Fruit fly (Drosophila melanogaster) whole organism, adult: ENCODE results near the gene CG45076.

ENCODE experiments used
- CG11617 ChIP-seq: fragments of 200-800 bp; sonication (Bioruptor generic); optimal IDR thresholded peaks from 2 replicates; lab custom pipeline; 2017; ENCODE audit warnings: mild to moderate bottlenecking, missing biosample characterization, missing genetic modification reagents, missing genetic modification characterization
- CG12768 ChIP-seq: fragments of 200-800 bp; sonication (Bioruptor generic); optimal IDR thresholded peaks from 2 replicates; lab custom pipeline; 2017; ENCODE audit warnings: missing biosample characterization, missing genetic modification characterization, mild to moderate bottlenecking, moderate library complexity, missing genetic modification reagents
- CG14711 ChIP-seq: fragments of 200-800 bp; sonication (Bioruptor generic); optimal IDR thresholded peaks from 2 replicates; lab custom pipeline; 2018; ENCODE audit warnings: missing biosample characterization, mild to moderate bottlenecking, missing genetic modification characterization, moderate library complexity
- CG1620 ChIP-seq: fragments of 200-800 bp; sonication (Bioruptor generic); optimal IDR thresholded peaks from 2 replicates; lab custom pipeline; 2016; ENCODE audit warnings: missing biosample characterization, missing genetic modification characterization
- CG33017 ChIP-seq: fragments of 200-800 bp; sonication (Bioruptor generic); optimal IDR thresholded peaks from 2 replicates; lab custom pipeline; 2018; ENCODE audit warnings: missing biosample characterization, mild to moderate bottlenecking, missing genetic modification characterization, moderate library complexity
- CG5204 ChIP-seq: fragments of 200-800 bp; sonication (Bioruptor generic); optimal IDR thresholded peaks from 2 replicates; lab custom pipeline; 2016; ENCODE audit warnings: missing biosample characterization, missing genetic modification characterization
- CG7045 ChIP-seq: fragments of 200-800 bp; sonication (Bioruptor generic); optimal IDR thresholded peaks from 2 replicates; lab custom pipeline; 2017; ENCODE audit warnings: missing biosample characterization, mild to moderate bottlenecking, missing genetic modification characterization
- CG7101 ChIP-seq: fragments of 200-800 bp; sonication (Bioruptor generic); optimal IDR thresholded peaks from 2 replicates; lab custom pipeline; 2018; ENCODE audit warnings: missing biosample characterization, mild to moderate bottlenecking, missing genetic modification characterization, moderate library complexity
- Clk ChIP-seq: fragments of 200-800 bp; sonication (Bioruptor generic); optimal IDR thresholded peaks from 2 replicates; lab custom pipeline; 2017; ENCODE audit warnings: missing biosample characterization, missing genetic modification characterization
- Crg-1 ChIP-seq: fragments of 200-800 bp; sonication (Bioruptor generic); optimal IDR thresholded peaks from 2 replicates; lab custom pipeline; 2016; ENCODE audit warnings: missing biosample characterization, missing genetic modification characterization
- Hr96 ChIP-seq: fragments of 200-800 bp; sonication (Bioruptor generic); optimal IDR thresholded peaks from 2 replicates; lab custom pipeline; 2016; ENCODE audit warnings: missing biosample characterization, missing genetic modification characterization
- Mnt ChIP-seq: fragments of 200-800 bp; sonication (Bioruptor generic); optimal IDR thresholded peaks from 2 replicates; lab custom pipeline; 2016; ENCODE audit warnings: missing biosample characterization, mild to moderate bottlenecking, missing genetic modification characterization
- bab1 ChIP-seq: fragments of 200-800 bp; sonication (Bioruptor generic); optimal IDR thresholded peaks from 3 replicates; lab custom pipeline; 2019; ENCODE audit warnings: missing biosample characterization, mild to moderate bottlenecking, missing genetic modification characterization, moderate library complexity
- cic ChIP-seq: fragments of 200-800 bp; sonication (Bioruptor generic); optimal IDR thresholded peaks from 2 replicates; lab custom pipeline; 2017; ENCODE audit warnings: missing biosample characterization, mild to moderate bottlenecking, missing genetic modification characterization, moderate library complexity
- cnc ChIP-seq, 2 experiments: fragments of >200 bp; optimal IDR thresholded peaks; 2 replicates each; lab custom pipeline; 2017
- kay ChIP-seq: fragments of 200-800 bp; sonication (Bioruptor generic); peaks from one replicate; lab custom pipeline; 2016; ENCODE audit warnings: missing biosample characterization, missing genetic modification characterization, borderline replicate concordance
- ovo ChIP-seq: fragments of 200-800 bp; sonication (Bioruptor generic); optimal IDR thresholded peaks from 2 replicates; lab custom pipeline; 2016; ENCODE audit warnings: missing biosample characterization, missing genetic modification characterization
- pad ChIP-seq: fragments of 200-800 bp; sonication (Bioruptor generic); optimal IDR thresholded peaks from 3 replicates; lab custom pipeline; 2017; ENCODE audit warnings: missing biosample characterization, missing genetic modification characterization, mild to moderate bottlenecking, moderate library complexity, missing genetic modification reagents
- tj ChIP-seq: fragments of 200-800 bp; sonication (Bioruptor generic); optimal IDR thresholded peaks from 3 replicates; lab custom pipeline; 2017; ENCODE audit warnings: missing biosample characterization, mild to moderate bottlenecking, missing genetic modification characterization, moderate library complexity
- toe ChIP-seq: fragments of 200-800 bp; sonication (Bioruptor generic); optimal IDR thresholded peaks from 2 replicates; lab custom pipeline; 2016; ENCODE audit warnings: missing biosample characterization, missing genetic modification characterization

Gene CG45076

DNA sequence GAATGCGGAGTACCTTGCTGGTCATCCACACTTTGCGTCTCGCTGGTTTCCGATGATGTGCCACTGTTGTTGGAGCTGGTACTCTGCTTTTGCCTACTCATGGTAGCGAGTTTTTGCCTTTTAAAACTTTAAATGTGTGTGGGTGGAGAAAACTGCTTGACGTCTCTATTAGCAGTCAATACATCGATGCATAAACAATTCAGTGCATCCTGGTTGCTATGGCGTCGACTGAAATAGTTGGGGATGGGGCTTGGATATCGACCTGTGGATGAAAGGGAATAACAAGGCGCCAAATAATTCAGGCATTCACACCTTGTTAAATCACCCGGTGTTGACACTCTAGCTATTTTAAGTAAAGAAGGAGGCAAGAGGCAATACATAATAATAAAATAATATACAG, 5.0 kb upstream of the CG45076 start, which contains the start of gene CG42633:
Gene CG42633 (minus strand): TSS at position 101 of the 400 bp plus-strand sequence.
- TF ChIP-seq CG33017 (tag; lab: Kevin White, UChicago) (no peak), CG14711 (tag; lab: Kevin White, UChicago) (no peak), CG1620 (GFP tag; lab: Kevin White, UChicago) (no peak), CG5204 (GFP tag; lab: Kevin White, UChicago) (no peak), cnc (optimal IDR thresholded peaks at IDR 0.05; lab: Kevin White, UChicago) (no peak), Hr96 (GFP tag; lab: Kevin White, UChicago) (no peak), Clk (GFP tag; lab: Kevin White, UChicago) (no peak), pad (GFP tag; lab: Kevin White, UChicago) (no peak), Mnt (GFP tag; lab: Kevin White, UChicago) (no peak)

- TF ChIP-seq Clk (GFP tag; lab: Kevin White, UChicago) = no peak
- no peak for TF ChIP-seq tj
Observed at dm6 chr3R:10780161-10780560, 3.0 kb upstream of the CG45076 start.

DNA sequence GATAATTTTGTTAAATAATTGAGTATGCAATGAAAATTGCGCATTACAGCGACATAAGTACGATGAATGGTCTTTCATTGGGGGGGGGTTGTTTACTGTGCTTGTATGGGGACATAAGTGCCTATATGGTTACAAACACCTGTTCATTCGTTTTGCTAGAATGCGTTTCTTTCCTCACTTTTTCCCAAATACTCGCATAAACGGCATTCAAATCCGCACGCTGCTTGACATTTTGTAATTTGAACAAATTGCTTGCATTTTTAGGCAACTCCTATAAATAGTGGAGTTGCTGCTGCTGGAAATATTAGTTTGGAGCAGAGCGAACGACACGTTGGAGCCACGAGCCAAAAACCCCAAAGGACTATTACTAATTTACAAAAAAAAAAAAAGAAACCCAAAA, 2.1 kb upstream of the CG45076 start, which contains the start of gene Desi:
Gene Desi (plus strand): TSS at position 301 of the 400 bp plus-strand sequence.
- no peak for TF ChIP-seq CG5204 (GFP tag; lab: Kevin White, UChicago)
- no peak for TF ChIP-seq CG33017 (tag; lab: Kevin White, UChicago)
- TF ChIP-seq Mnt (GFP tag; lab: Kevin White, UChicago) = no peak
- no peak for TF ChIP-seq CG14711 (tag; lab: Kevin White, UChicago)
- TF ChIP-seq bab1 (GFP tag; lab: Kevin White, UChicago) = no peak
- TF ChIP-seq cnc (optimal IDR thresholded peaks at IDR 0.05; lab: Kevin White, UChicago) = no peak
- TF ChIP-seq CG1620 (GFP tag; lab: Kevin White, UChicago) = no peak
- no peak for TF ChIP-seq Crg-1 (GFP tag; lab: Kevin White, UChicago)
- no peak for TF ChIP-seq kay (GFP tag; lab: Kevin White, UChicago)
- no peak for TF ChIP-seq cic (GFP tag; lab: Kevin White, UChicago)
- no peak for TF ChIP-seq tj
- no peak for TF ChIP-seq CG7045
- TF ChIP-seq pad (GFP tag; lab: Kevin White, UChicago) = no peak
- TF ChIP-seq CG7101 (tag; lab: Kevin White, UChicago) = no peak
- no peak for TF ChIP-seq ovo (GFP tag; lab: Kevin White, UChicago)
- TF ChIP-seq CG11617 (GFP tag; lab: Kevin White, UChicago) = no peak
- no peak for TF ChIP-seq Clk (GFP tag; lab: Kevin White, UChicago)
- TF ChIP-seq CG12768 (GFP tag; lab: Kevin White, UChicago) = no peak
- TF ChIP-seq toe (GFP tag; lab: Kevin White, UChicago) = no peak
- no peak for TF ChIP-seq Hr96 (GFP tag; lab: Kevin White, UChicago)

DNA sequence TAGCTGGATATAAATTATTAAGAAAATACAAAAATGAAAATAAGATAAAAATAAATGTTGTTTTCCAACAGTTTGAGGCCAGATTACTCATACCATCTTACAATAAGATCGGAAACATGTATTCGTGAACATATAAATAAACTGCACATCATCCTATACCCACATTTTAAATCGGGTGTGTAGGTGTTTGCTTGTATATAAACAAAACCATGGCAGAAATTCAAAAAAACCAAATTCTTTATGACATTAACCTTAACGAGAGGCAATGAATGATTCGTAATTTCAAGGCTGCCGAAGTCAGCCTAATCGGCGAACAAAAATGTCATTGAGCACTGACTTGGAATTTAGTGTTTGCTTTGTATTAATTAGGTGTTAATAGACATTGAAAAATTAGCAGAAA, 977 bp upstream of the CG45076 start:
- TF ChIP-seq Clk (GFP tag; lab: Kevin White, UChicago) (no peak), CG5204 (GFP tag; lab: Kevin White, UChicago) (no peak), CG7045 (no peak), cic (GFP tag; lab: Kevin White, UChicago) (no peak), pad (GFP tag; lab: Kevin White, UChicago) (no peak), tj (no peak), CG7101 (tag; lab: Kevin White, UChicago) (no peak), CG33017 (tag; lab: Kevin White, UChicago) (no peak), cnc (optimal IDR thresholded peaks at IDR 0.05; lab: Kevin White, UChicago) (no peak), CG14711 (tag; lab: Kevin White, UChicago) (no peak), ovo (GFP tag; lab: Kevin White, UChicago) (no peak), bab1 (GFP tag; lab: Kevin White, UChicago) (no peak), Crg-1 (GFP tag; lab: Kevin White, UChicago) (no peak), kay (GFP tag; lab: Kevin White, UChicago) (no peak), Hr96 (GFP tag; lab: Kevin White, UChicago) (no peak)

- TF ChIP-seq Crg-1 (GFP tag; lab: Kevin White, UChicago) (no peak), CG33017 (tag; lab: Kevin White, UChicago) (no peak), CG1620 (GFP tag; lab: Kevin White, UChicago) (no peak), kay (GFP tag; lab: Kevin White, UChicago) (no peak), tj (no peak), cnc (optimal IDR thresholded peaks at IDR 0.05; lab: Kevin White, UChicago) (no peak), pad (GFP tag; lab: Kevin White, UChicago) (no peak), cic (GFP tag; lab: Kevin White, UChicago) (no peak), toe (GFP tag; lab: Kevin White, UChicago) (no peak), CG5204 (GFP tag; lab: Kevin White, UChicago) (no peak), Hr96 (GFP tag; lab: Kevin White, UChicago) (no peak), CG12768 (GFP tag; lab: Kevin White, UChicago) (no peak), CG14711 (tag; lab: Kevin White, UChicago) (no peak), ovo (GFP tag; lab: Kevin White, UChicago) (no peak), Mnt (GFP tag; lab: Kevin White, UChicago) (no peak), bab1 (GFP tag; lab: Kevin White, UChicago) (no peak), CG7101 (tag; lab: Kevin White, UChicago) (no peak), Clk (GFP tag; lab: Kevin White, UChicago) (no peak), CG7045 (no peak)
Observed at dm6 chr3R:10776047-10776659, 1.0 kb downstream of the CG45076 start.

DNA sequence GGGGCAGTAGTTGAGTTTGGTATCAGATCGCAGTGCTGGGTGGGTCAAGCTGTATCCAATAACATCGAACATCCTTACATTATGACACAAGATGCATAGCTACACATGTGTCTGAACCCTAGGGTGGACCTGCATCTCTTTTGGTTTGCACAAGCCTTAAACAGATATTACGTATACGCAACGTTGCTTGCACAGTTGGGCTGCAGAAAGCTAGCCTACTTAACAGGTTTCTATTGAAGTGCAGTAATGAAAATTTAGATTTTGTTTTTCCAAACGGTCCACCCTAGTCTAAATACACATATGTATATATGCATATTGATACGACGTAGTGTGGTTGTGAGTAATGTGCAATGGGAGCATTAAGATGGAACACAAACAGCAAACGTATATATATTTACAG, 1.9 kb downstream of the CG45076 start:
- no peak for TF ChIP-seq CG1620 (GFP tag; lab: Kevin White, UChicago)
- no peak for TF ChIP-seq toe (GFP tag; lab: Kevin White, UChicago)
- TF ChIP-seq tj = no peak
- no peak for TF ChIP-seq CG7045
- TF ChIP-seq CG12768 (GFP tag; lab: Kevin White, UChicago) = no peak
- TF ChIP-seq Mnt (GFP tag; lab: Kevin White, UChicago) = no peak
- no peak for TF ChIP-seq CG7101 (tag; lab: Kevin White, UChicago)
- TF ChIP-seq CG33017 (tag; lab: Kevin White, UChicago) = no peak
- TF ChIP-seq CG14711 (tag; lab: Kevin White, UChicago) = no peak
- TF ChIP-seq cic (GFP tag; lab: Kevin White, UChicago) = no peak
- no peak for TF ChIP-seq Crg-1 (GFP tag; lab: Kevin White, UChicago)
- TF ChIP-seq kay (GFP tag; lab: Kevin White, UChicago) = no peak
